Worm (Caenorhabditis elegans) whole organism, mixed stage, embryonic: ENCODE measurements around the gene Y37D8A.2.

Source experiments
- lin-13 ChIP-seq: fragments of 150-350 bp; optimal IDR thresholded peaks from 2 replicates; lab custom pipeline; 2014; ENCODE audit warnings: missing biosample characterization, missing genetic modification characterization
- nhr-28 ChIP-seq: fragments of 150-350 bp; optimal IDR thresholded peaks from 2 replicates; lab custom pipeline; 2014; ENCODE audit warnings: missing biosample characterization, missing genetic modification characterization

ce11 chrIII:12860119-12860518, 40.1 kb downstream of the Y37D8A.2 start:
- TF ChIP-seq nhr-28 (tag; lab: Kevin White, UChicago), result no peak
- TF ChIP-seq lin-13, result no peak
